Worm (Caenorhabditis elegans): Measurements from ENCODE around the gene ssq-4.
"Not testable (repeated sequence)": the region's sequence is repeated elsewhere in the genome, so short reads cannot be mapped to it uniquely, and the experiment has no call there.

The ssq-4 gene

DNA sequence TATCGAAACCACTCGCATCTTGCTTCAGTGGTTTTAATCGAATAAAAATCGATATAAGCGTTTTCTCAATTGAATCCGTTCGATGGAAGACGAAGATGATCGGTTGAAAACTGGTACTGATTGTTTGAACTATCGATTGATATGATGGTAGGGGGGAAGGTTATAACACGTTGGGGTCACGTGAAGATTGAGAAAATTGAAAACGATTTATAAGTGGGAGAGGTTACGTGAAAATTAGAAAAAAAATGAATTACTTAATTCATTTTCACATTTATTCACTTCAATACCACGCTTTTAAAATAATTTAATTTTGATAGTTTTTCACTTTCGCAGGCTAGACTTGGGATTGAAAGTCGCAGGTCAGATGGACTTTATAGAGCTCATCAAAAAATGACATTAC lies 44.7 kb downstream of the ssq-4 start, which contains the start of gene C09B9.7:
TSS of gene C09B9.7 (minus strand) at position 101 of the 400 bp plus-strand sequence.
- no peak for TF ChIP-seq ceh-48 (tag; optimal IDR thresholded peaks at IDR 0.05)
- no peak for TF ChIP-seq C08G9.2 (tag; optimal IDR thresholded peaks at IDR 0.05)
- TF ChIP-seq madf-2 (tag; optimal IDR thresholded peaks at IDR 0.05): no peak
- TF ChIP-seq sdc-2 (tag; optimal IDR thresholded peaks at IDR 0.05): no peak

DNA sequence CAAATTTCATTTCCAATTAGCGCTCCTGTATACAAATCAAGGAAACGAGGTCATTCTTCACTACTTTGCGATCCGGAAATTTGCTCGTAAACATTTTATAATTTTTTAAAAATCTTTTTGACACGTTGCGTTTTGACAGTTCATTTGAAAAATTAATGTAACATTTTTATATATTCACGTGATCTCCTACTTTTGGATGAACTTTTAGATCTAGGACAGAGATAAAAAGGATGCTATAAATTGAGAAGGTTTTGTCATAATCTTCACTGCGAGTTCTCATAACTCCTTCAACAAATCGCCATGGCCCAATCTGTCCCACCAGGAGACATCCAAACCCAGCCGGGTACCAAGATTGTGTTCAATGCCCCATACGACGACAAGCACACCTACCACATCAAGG lies 46.0 kb downstream of the ssq-4 start, which contains the start of gene msp-57:
TSS of gene msp-57 (plus strand) at position 301 of the 400 bp plus-strand sequence.
- TF ChIP-seq zip-5, unc-42, nhr-11 (tag; optimal IDR thresholded peaks at IDR 0.05): not testable (repeated sequence)

DNA sequence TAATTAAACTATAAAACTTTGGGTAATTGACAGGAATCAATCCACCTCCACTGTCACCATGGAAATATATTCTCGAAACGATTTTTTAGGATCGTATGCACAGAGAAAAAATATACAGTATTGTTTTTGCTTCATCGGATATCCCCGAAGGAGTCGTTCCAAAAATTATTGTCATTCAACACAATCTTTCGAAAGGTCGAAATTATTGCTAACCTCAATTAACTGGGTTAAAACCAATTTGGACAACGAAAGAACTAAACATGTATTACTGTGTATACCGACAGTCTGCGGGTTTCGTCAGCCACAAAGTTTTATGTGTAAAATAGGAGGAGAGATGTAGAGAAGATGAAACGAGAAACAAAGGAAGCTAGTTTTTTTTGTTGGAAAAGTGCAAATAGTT lies 47.0 kb downstream of the ssq-4 start:
- no peak for TF ChIP-seq dmd-4 (tag; optimal IDR thresholded peaks at IDR 0.05; ENCODE audit: borderline replicate concordance)
- TF ChIP-seq pat-9 (tag; optimal IDR thresholded peaks at IDR 0.05): no peak
- no peak for TF ChIP-seq unc-42 (tag; optimal IDR thresholded peaks at IDR 0.05)
- no peak for TF ChIP-seq npax-4 (tag; optimal IDR thresholded peaks at IDR 0.05)

DNA sequence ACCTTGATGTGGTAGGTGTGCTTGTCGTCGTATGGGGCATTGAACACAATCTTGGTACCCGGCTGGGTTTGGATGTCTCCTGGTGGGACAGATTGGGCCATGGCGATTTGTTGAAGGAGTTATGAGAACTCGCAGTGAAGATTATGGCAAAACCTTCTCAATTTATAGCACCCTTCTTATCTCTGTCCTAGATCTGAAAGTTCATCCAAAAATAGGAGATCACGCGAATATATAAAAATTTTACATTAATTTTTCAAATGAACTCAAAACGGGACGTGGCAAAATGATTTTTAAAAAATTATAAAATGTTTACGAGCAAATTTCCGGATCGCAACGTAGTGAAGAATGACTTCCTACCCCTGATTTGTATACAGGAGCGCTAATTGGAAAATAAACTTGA lies 48.7 kb downstream of the ssq-4 start, which contains the start of gene msp-53:
TSS of gene msp-53 (minus strand) at position 101 of the 400 bp plus-strand sequence.
- TF ChIP-seq T23F11.4 (GFP tag; optimal IDR thresholded peaks at IDR 0.05); pha-2 (tag; optimal IDR thresholded peaks at IDR 0.05); hlh-13 (GFP tag; optimal IDR thresholded peaks at IDR 0.05): not testable (repeated sequence)

DNA sequence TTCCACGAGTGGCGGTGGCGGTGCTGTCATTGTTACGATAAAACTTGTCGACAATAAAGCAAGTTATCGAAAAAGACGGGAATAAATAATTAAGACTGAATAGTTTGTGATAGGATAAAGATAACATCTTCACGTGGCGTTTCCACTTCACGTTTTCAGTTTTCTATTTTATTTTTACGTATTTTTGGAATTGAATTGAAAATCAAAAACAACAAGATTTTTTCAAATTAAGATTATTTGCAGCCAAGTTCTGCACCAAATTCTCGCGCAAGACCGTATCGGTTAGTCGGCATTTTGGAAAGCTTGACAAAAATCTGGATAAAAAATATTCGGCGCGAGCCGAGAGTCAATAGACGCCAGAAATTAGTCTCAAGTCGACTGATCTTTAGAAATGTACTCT lies 50.6 kb downstream of the ssq-4 start, which contains the start of gene ttbk-2.2:
TSS of gene ttbk-2.2 (minus strand) at position 101 of the 400 bp plus-strand sequence.
- TF ChIP-seq ceh-19 (GFP tag; optimal IDR thresholded peaks at IDR 0.05); hlh-30 (tag; optimal IDR thresholded peaks at IDR 0.05; ENCODE audit: insufficient read depth); pqm-1 (tag; optimal IDR thresholded peaks at IDR 0.05): not testable (repeated sequence)

Measured in whole organism, late embryonic.